Worm (Caenorhabditis elegans) whole organism, young adult: ENCODE data around the gene F08F8.9.
A peak's percentile ranks its signal among the peaks of the same experiment; 100 is the strongest.

ENCODE experiments used
- B0035.1 ChIP-seq: sonication (generic microtip); optimal IDR thresholded peaks from 2 replicates; lab custom pipeline; 2016; ENCODE audit warnings: missing genetic modification characterization, mild to moderate bottlenecking, missing compliant biosample characterization, missing genotype, missing genetic modification reagents
- B0336.3 ChIP-seq: fragments of 200-800 bp; sonication (Bioruptor generic); IDR thresholded peaks from 2 replicates; pipeline ENCODE4 v1.3.6; 2022; ENCODE audit warnings: missing genetic modification characterization, missing compliant biosample characterization
- F10E7.11 ChIP-seq: sonication (generic microtip); optimal IDR thresholded peaks from 2 replicates; lab custom pipeline; 2017; ENCODE audit warnings: mild to moderate bottlenecking, missing genetic modification characterization, moderate library complexity, missing compliant biosample characterization
- F37B4.10 ChIP-seq: fragments of 200-800 bp; sonication (Bioruptor generic); IDR thresholded peaks from 2 replicates; pipeline ENCODE4 v1.3.6; 2022; ENCODE audit warnings: missing genetic modification characterization, missing compliant biosample characterization
- F57A8.1 ChIP-seq: fragments of 200-800 bp; sonication (Bioruptor generic); optimal IDR thresholded peaks from 2 replicates; lab custom pipeline; 2018; ENCODE audit warnings: mild to moderate bottlenecking, missing genetic modification characterization, moderate library complexity, missing compliant biosample characterization
- F57C9.4 ChIP-seq: sonication (generic microtip); optimal IDR thresholded peaks from 2 replicates; lab custom pipeline; 2017; ENCODE audit warnings: mild to moderate bottlenecking, missing genetic modification characterization, missing compliant biosample characterization
- T26A5.8 ChIP-seq: sonication (generic microtip); optimal IDR thresholded peaks from 2 replicates; lab custom pipeline; 2016; ENCODE audit warnings: missing genetic modification characterization, missing compliant biosample characterization
- Y56A3A.18 ChIP-seq: fragments of 200-800 bp; sonication (Bioruptor generic); IDR thresholded peaks from 2 replicates; pipeline ENCODE4 v1.3.6; 2022; ENCODE audit warnings: missing genetic modification reagents, missing genetic modification characterization, missing compliant biosample characterization
- Y95B8A.8 ChIP-seq: fragments of 200-800 bp; sonication (Bioruptor generic); IDR thresholded peaks from 2 replicates; pipeline ENCODE4 v1.3.6; 2022; ENCODE audit warnings: missing genetic modification reagents, missing genetic modification characterization, missing compliant biosample characterization
- ama-1 ChIP-seq, 3 experiments: fragments of 150-350 bp in 1 of 3; sonication (generic microtip) in 2 of 3; optimal IDR thresholded peaks; 2 replicates each; lab custom pipeline; 2014 to 2018; ENCODE audit warnings: missing biosample characterization in 2 of 3, missing genetic modification characterization in 2 of 3, missing genetic modification reagents in 2 of 3
- atf-7 ChIP-seq: sonication (generic microtip); optimal IDR thresholded peaks from 2 replicates; lab custom pipeline; 2017; ENCODE audit warnings: mild to moderate bottlenecking, missing genetic modification characterization, missing compliant biosample characterization
- athp-1 ChIP-seq: sonication (generic microtip); optimal IDR thresholded peaks from 2 replicates; lab custom pipeline; 2017; ENCODE audit warnings: mild to moderate bottlenecking, missing genetic modification characterization, missing compliant biosample characterization
- cebp-1 ChIP-seq, 2 experiments: fragments of 200-800 bp in 1 of 2; sonication (Bioruptor generic) in 1 of 2; sonication (generic microtip) in 1 of 2; IDR thresholded peaks in 1 of 2; optimal IDR thresholded peaks in 1 of 2; 2 replicates each; pipeline versions ENCODE4 v1.3.6 to Lab custom; 2017 to 2022; ENCODE audit warnings: missing compliant biosample characterization in 2 of 2, missing genetic modification characterization in 2 of 2, mild to moderate bottlenecking in 1 of 2, missing genetic modification reagents in 1 of 2, moderate library complexity in 1 of 2
- ceh-100 ChIP-seq: fragments of 200-800 bp; sonication (Bioruptor generic); IDR thresholded peaks from 2 replicates; pipeline ENCODE4 v1.3.6; 2022; ENCODE audit warnings: missing genetic modification reagents, missing genetic modification characterization, missing compliant biosample characterization
- ceh-40 ChIP-seq: fragments of 200-800 bp; sonication (Bioruptor generic); IDR thresholded peaks from 2 replicates; pipeline ENCODE4 v1.3.6; 2022; ENCODE audit warnings: missing genetic modification characterization, missing compliant biosample characterization
- ceh-58 ChIP-seq: fragments of 200-800 bp; sonication (Bioruptor generic); IDR thresholded peaks from 2 replicates; pipeline ENCODE4 v1.3.6; 2022; ENCODE audit warnings: missing genetic modification characterization, missing compliant biosample characterization
- ceh-91 ChIP-seq: fragments of 200-800 bp; sonication (Bioruptor generic); IDR thresholded peaks from 2 replicates; pipeline ENCODE4 v1.3.6; 2022; ENCODE audit warnings: missing genetic modification reagents, missing genetic modification characterization, missing compliant biosample characterization
- chd-7 ChIP-seq: sonication (generic microtip); optimal IDR thresholded peaks from 2 replicates; lab custom pipeline; 2016; ENCODE audit warnings: mild to moderate bottlenecking, missing genetic modification characterization, moderate library complexity, missing compliant biosample characterization
- dox-1 ChIP-seq: fragments of 200-800 bp; sonication (Bioruptor generic); IDR thresholded peaks from 2 replicates; pipeline ENCODE4 v1.3.6; 2022; ENCODE audit warnings: missing genetic modification reagents, missing genetic modification characterization, missing compliant biosample characterization
- dpl-1 ChIP-seq: fragments of 150-350 bp; optimal IDR thresholded peaks from 2 replicates; lab custom pipeline; 2014; ENCODE audit warnings: missing biosample characterization, missing genetic modification reagents, missing genetic modification characterization
- egrh-3 ChIP-seq: fragments of 200-800 bp; sonication (Bioruptor generic); IDR thresholded peaks from 2 replicates; pipeline ENCODE4 v1.3.6; 2022; ENCODE audit warnings: missing genetic modification reagents, missing genetic modification characterization, missing compliant biosample characterization
- lin-26 ChIP-seq: fragments of 200-800 bp; sonication (Bioruptor generic); IDR thresholded peaks from 2 replicates; pipeline ENCODE4 v1.3.6; 2022; ENCODE audit warnings: missing genetic modification reagents, missing genetic modification characterization, missing compliant biosample characterization
- lin-40 ChIP-seq: sonication (generic microtip); optimal IDR thresholded peaks from 2 replicates; lab custom pipeline; 2016; ENCODE audit warnings: missing genetic modification characterization, mild to moderate bottlenecking, missing compliant biosample characterization, missing genotype, missing genetic modification reagents
- lir-1 ChIP-seq: fragments of 200-800 bp; sonication (Bioruptor generic); conservative IDR thresholded peaks from 2 replicates; pipeline ENCODE4 v1.3.6; 2022; ENCODE audit warnings: missing genetic modification reagents, missing genetic modification characterization, missing compliant biosample characterization
- mcd-1 ChIP-seq: fragments of 200-800 bp; sonication (Bioruptor generic); IDR thresholded peaks from 2 replicates; pipeline ENCODE4 v1.3.6; 2022; ENCODE audit warnings: missing genetic modification reagents, missing genetic modification characterization, missing compliant biosample characterization
- mel-28 ChIP-seq: sonication (generic microtip); optimal IDR thresholded peaks from 2 replicates; lab custom pipeline; 2016; ENCODE audit warnings: borderline replicate concordance, mild to moderate bottlenecking, missing genetic modification characterization, missing compliant biosample characterization
- nfyb-1 ChIP-seq: fragments of 200-800 bp; sonication (Bioruptor generic); IDR thresholded peaks from 2 replicates; pipeline ENCODE4 v1.3.6; 2022; ENCODE audit warnings: missing genetic modification reagents, missing genetic modification characterization, missing compliant biosample characterization
- nhr-120 ChIP-seq: fragments of 200-800 bp; sonication (Bioruptor generic); IDR thresholded peaks from 2 replicates; pipeline ENCODE4 v1.3.6; 2022; ENCODE audit warnings: missing genetic modification characterization, missing compliant biosample characterization
- nhr-90 ChIP-seq: sonication (generic microtip); optimal IDR thresholded peaks from 2 replicates; lab custom pipeline; 2016; ENCODE audit warnings: missing genotype, mild to moderate bottlenecking, missing genetic modification characterization, missing compliant biosample characterization
- pbrm-1 ChIP-seq: fragments of 200-800 bp; sonication (Bioruptor generic); IDR thresholded peaks from 2 replicates; pipeline ENCODE4 v1.3.6; 2022; ENCODE audit warnings: missing genetic modification reagents, missing genetic modification characterization, missing compliant biosample characterization
- repo-1 ChIP-seq: sonication (generic microtip); optimal IDR thresholded peaks from 2 replicates; lab custom pipeline; 2017; ENCODE audit warnings: mild to moderate bottlenecking, missing genetic modification characterization, missing compliant biosample characterization
- somi-1 ChIP-seq: fragments of 200-800 bp; sonication (Bioruptor generic); optimal IDR thresholded peaks from 2 replicates; lab custom pipeline; 2018; ENCODE audit warnings: mild to moderate bottlenecking, missing genetic modification characterization, missing compliant biosample characterization
- tbp1 ChIP-seq: fragments of 200-800 bp; sonication (Bioruptor generic); optimal IDR thresholded peaks from 2 replicates; lab custom pipeline; 2018; ENCODE audit warnings: mild to moderate bottlenecking, missing genetic modification characterization, missing compliant biosample characterization
- unc-130 ChIP-seq: sonication (generic microtip); optimal IDR thresholded peaks from 2 replicates; lab custom pipeline; 2016; ENCODE audit warnings: missing genetic modification reagents, missing genetic modification characterization, missing compliant biosample characterization
- ztf-26 ChIP-seq: sonication (generic microtip); optimal IDR thresholded peaks from 2 replicates; lab custom pipeline; 2017; ENCODE audit warnings: missing genetic modification characterization, missing compliant biosample characterization

The F08F8.9 gene

DNA sequence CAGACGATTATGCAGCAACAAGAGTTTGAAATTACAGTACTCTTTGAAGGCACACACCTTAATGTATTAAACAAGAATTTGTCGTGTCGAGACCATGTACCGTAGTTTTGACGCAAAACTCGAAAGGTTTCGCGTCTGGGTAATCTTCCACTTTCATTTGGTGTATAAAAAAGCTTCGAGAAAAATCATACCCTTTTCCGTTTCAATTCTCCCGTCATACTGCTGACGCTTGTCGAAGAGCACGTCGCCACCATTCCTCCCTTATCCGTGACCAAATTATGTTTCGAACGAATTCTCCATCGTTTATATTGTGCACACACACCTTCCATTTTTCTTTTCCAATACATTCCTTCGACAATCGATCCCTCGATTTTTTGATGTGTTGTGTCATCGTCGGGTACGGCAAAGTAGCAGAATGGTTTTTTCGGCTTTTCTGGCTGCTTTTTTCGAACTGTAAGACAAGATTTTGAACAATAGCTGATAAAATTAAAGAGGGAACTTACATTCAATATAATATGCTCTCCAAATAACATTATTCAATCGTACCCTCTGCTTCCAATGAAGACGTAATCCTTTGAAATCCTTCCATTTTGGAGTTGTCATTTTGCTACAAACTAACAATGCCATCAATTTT, 20.1 kb upstream of the F08F8.9 start:
- TF ChIP-seq athp-1 (no peak), F57A8.1 (GFP tag; lab: Kevin White, UChicago) (no peak)
- TF ChIP-seq, all 124 proteins: peak for 0

DNA sequence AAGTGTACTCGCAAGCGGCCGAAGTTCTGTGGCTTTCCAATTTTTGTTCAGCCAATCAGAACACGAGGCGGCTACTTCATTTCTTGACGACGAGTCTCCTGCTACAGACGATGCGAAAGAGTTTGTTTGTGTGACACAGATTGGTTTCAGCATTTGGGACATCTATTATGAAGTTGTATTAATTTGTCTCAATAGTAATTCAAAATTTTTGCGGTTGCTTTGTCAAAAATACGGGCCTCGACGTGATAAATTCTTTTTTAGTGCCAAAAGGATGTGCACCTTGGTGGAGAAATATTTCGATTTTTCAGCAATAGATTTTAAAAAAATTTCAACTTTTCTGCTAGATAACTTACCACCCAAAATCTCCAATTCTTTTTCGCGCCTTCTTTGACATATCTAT, 16.8 kb upstream of the F08F8.9 start:
- TF ChIP-seq ceh-58 (GFP tag; lab: Robert Waterston, UW) (no peak), mcd-1 (GFP tag; lab: Robert Waterston, UW) (no peak), tbp1 (GFP tag; lab: Kevin White, UChicago) (peak; percentile 25)

DNA sequence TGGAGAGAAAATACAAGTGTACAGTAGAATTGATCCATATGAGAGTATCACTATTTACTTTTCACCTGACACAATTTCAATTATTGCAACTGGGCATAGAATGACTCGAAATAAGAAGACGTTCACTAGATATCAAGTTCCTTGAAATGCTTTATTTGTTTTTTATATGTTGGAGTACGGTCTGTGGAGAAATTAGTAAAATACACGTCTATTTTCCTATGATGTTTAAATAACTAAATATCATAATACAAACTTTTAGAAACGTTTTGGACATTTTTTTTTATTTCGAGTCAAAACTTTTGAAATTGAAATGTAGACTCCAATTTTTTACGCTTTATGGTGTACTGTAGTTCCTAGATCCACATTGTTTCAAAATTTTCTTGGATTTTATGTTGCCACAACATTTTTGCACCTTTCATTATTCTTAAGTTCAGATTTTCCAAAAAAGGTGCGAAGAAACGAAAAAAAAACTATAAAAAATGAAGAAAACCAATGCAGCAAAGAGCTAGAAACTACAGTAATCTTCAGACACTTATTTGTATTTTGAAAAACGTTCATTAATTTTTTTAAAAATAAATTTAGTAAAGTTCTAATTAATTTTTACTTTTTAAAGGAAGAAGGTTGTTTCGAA, 15.7 kb upstream of the F08F8.9 start:
- TF ChIP-seq mel-28 (tag; lab: Kevin White, UChicago) (no peak), lin-40 (tag; lab: Kevin White, UChicago) (peak; percentile 48), lir-1 (GFP tag; lab: Robert Waterston, UW) (no peak), mcd-1 (GFP tag; lab: Robert Waterston, UW) (no peak), cebp-1 (GFP tag; IDR thresholded peaks at IDR 0.05; lab: Robert Waterston, UW) (no peak), cebp-1 (tag; optimal IDR thresholded peaks at IDR 0.05; lab: Kevin White, UChicago) (peak; percentile 43), unc-130 (no peak), ceh-58 (GFP tag; lab: Robert Waterston, UW) (no peak), pbrm-1 (0 out of 2 replicates have a peak, but pooled peaks have one; percentile 36), egrh-3 (no peak), F37B4.10 (no peak), nfyb-1 (GFP tag; lab: Robert Waterston, UW) (no peak), F10E7.11 (tag; lab: Kevin White, UChicago) (no peak), dox-1 (GFP tag; lab: Robert Waterston, UW) (no peak), nhr-120 (GFP tag; lab: Robert Waterston, UW) (no peak), Y95B8A.8 (GFP tag; lab: Robert Waterston, UW) (0 out of 2 replicates have a peak, but pooled peaks have one; percentile 11), T26A5.8 (tag; lab: Kevin White, UChicago) (peak; percentile 21), repo-1 (tag; lab: Kevin White, UChicago) (peak; percentile 76), ceh-100 (GFP tag; lab: Robert Waterston, UW) (no peak), chd-7 (peak; percentile 39), somi-1 (GFP tag; lab: Kevin White, UChicago) (peak; percentile 34), dpl-1 (GFP tag; lab: Kevin White, UChicago) (no peak), lin-26 (GFP tag; lab: Robert Waterston, UW) (peak; percentile 14; the same call in 1 of the 2 replicates), ztf-26 (tag; lab: Kevin White, UChicago) (no peak), F57C9.4 (tag; lab: Kevin White, UChicago) (peak; percentile 45), ceh-91 (GFP tag; lab: Robert Waterston, UW) (no peak), nhr-90 (no peak), ama-1 (optimal IDR thresholded peaks at IDR 0.05; lab: Kevin White, UChicago) (peak; percentile 41), ama-1 (GFP tag; optimal IDR thresholded peaks at IDR 0.05; lab: Kevin White, UChicago) (no peak), B0035.1 (tag; lab: Kevin White, UChicago) (no peak), B0336.3 (0 out of 2 replicates have a peak, but pooled peaks have one; percentile 13), ceh-40 (0 out of 2 replicates have a peak, but pooled peaks have one; percentile 9), tbp1 (GFP tag; lab: Kevin White, UChicago) (no peak), atf-7 (tag; lab: Kevin White, UChicago) (no peak), Y56A3A.18 (0 out of 2 replicates have a peak, but pooled peaks have one; percentile 47)
